Fruit fly (Drosophila melanogaster) whole organism, pupa: Measurements from ENCODE around the gene C3G.

Experiments
- CG10348 ChIP-seq: fragments of 200-800 bp; sonication (Bioruptor generic); IDR thresholded peaks from 2 replicates; pipeline ENCODE4 v1.3.6; 2022; ENCODE audit warnings: missing biosample characterization, missing genetic modification characterization
- CG12605 ChIP-seq: fragments of 200-800 bp; sonication (Bioruptor generic); IDR thresholded peaks from 2 replicates; pipeline ENCODE4 v1.3.6; 2022; ENCODE audit warnings: missing biosample characterization, missing genetic modification characterization
- CG13204 ChIP-seq: fragments of 200-800 bp; sonication (Bioruptor generic); optimal IDR thresholded peaks from 2 replicates; lab custom pipeline; 2018; ENCODE audit warnings: missing biosample characterization, mild to moderate bottlenecking, missing genetic modification characterization, moderate library complexity
- CG14655 ChIP-seq: fragments of 200-800 bp; sonication (Bioruptor generic); optimal IDR thresholded peaks from 3 replicates; lab custom pipeline; 2017; ENCODE audit warnings: mild to moderate bottlenecking, missing biosample characterization, missing genetic modification reagents, missing genetic modification characterization
- CG15710 ChIP-seq: fragments of 200-800 bp; sonication (Bioruptor generic); optimal IDR thresholded peaks from 2 replicates; lab custom pipeline; 2018; ENCODE audit warnings: missing biosample characterization, mild to moderate bottlenecking, missing genetic modification characterization, moderate library complexity
- CG17806 ChIP-seq: fragments of 200-800 bp; sonication (Bioruptor generic); optimal IDR thresholded peaks from 2 replicates; lab custom pipeline; 2018; ENCODE audit warnings: missing biosample characterization, mild to moderate bottlenecking, missing genetic modification characterization, moderate library complexity
- CG32121 ChIP-seq: fragments of 200-800 bp; sonication (Bioruptor generic); IDR thresholded peaks from 2 replicates; pipeline ENCODE4 v1.3.6; 2022; ENCODE audit warnings: missing biosample characterization, missing genetic modification characterization
- CG34367 ChIP-seq: fragments of 200-800 bp; sonication (Bioruptor generic); optimal IDR thresholded peaks from 2 replicates; lab custom pipeline; 2018; ENCODE audit warnings: missing biosample characterization, mild to moderate bottlenecking, missing genetic modification characterization
- CG4496 ChIP-seq: fragments of 200-800 bp; sonication (Bioruptor generic); IDR thresholded peaks from 3 replicates; pipeline ENCODE4 v1.3.6; 2022; ENCODE audit warnings: missing biosample characterization, missing genetic modification characterization
- CG8159 ChIP-seq: fragments of 200-800 bp; sonication (Bioruptor generic); optimal IDR thresholded peaks from 3 replicates; lab custom pipeline; 2018; ENCODE audit warnings: missing biosample characterization, mild to moderate bottlenecking, missing genetic modification characterization, moderate library complexity
- CG8301 ChIP-seq: fragments of 200-800 bp; sonication (Bioruptor generic); optimal IDR thresholded peaks from 2 replicates; lab custom pipeline; 2018; ENCODE audit warnings: missing biosample characterization, mild to moderate bottlenecking, missing genetic modification characterization
- CG9948 ChIP-seq: fragments of 200-800 bp; sonication (Bioruptor generic); optimal IDR thresholded peaks from 2 replicates; lab custom pipeline; 2018; ENCODE audit warnings: missing biosample characterization, mild to moderate bottlenecking, missing genetic modification characterization, moderate library complexity
- D1 ChIP-seq: fragments of 200-800 bp; sonication (Bioruptor generic); optimal IDR thresholded peaks from 2 replicates; lab custom pipeline; 2018; ENCODE audit warnings: missing biosample characterization, mild to moderate bottlenecking, missing genetic modification characterization, moderate library complexity
- EcR ChIP-seq: fragments of 200-800 bp; sonication (Bioruptor generic); optimal IDR thresholded peaks from 3 replicates; lab custom pipeline; 2019; ENCODE audit warnings: missing biosample characterization, missing genetic modification characterization, mild to moderate bottlenecking, moderate library complexity, missing genetic modification reagents
- Ets98B ChIP-seq: fragments of 200-800 bp; sonication (Bioruptor generic); IDR thresholded peaks from 2 replicates; pipeline ENCODE4 v1.3.6; 2022; ENCODE audit warnings: missing biosample characterization, missing genetic modification characterization
- Pif1A ChIP-seq: fragments of 200-800 bp; sonication (Bioruptor generic); optimal IDR thresholded peaks from 3 replicates; lab custom pipeline; 2016; ENCODE audit warnings: missing biosample characterization, missing genetic modification characterization
- Pif1B ChIP-seq: fragments of 200-800 bp; sonication (Bioruptor generic); optimal IDR thresholded peaks from 3 replicates; lab custom pipeline; 2016; ENCODE audit warnings: missing biosample characterization, missing genetic modification characterization
- Snoo ChIP-seq: fragments of 200-800 bp; sonication (Bioruptor generic); optimal IDR thresholded peaks from 3 replicates; lab custom pipeline; 2017; ENCODE audit warnings: missing biosample characterization, mild to moderate bottlenecking, missing genetic modification characterization, inconsistent platforms
- fd96Ca ChIP-seq: fragments of 200-800 bp; sonication (Bioruptor generic); IDR thresholded peaks from 3 replicates; pipeline ENCODE4 v1.3.6; 2022; ENCODE audit warnings: missing biosample characterization, missing genetic modification characterization
- gl ChIP-seq: fragments of 200-800 bp; sonication (Bioruptor generic); optimal IDR thresholded peaks from 2 replicates; lab custom pipeline; 2018; ENCODE audit warnings: missing biosample characterization, mild to moderate bottlenecking, missing genetic modification characterization
- rn ChIP-seq: fragments of 200-800 bp; sonication (Bioruptor generic); IDR thresholded peaks from 2 replicates; pipeline ENCODE4 v1.3.6; 2022; ENCODE audit warnings: missing biosample characterization, missing genetic modification characterization

Gene C3G

dm6 chrX:6751964-6752363, 51.4 kb downstream of the C3G start:
- TF ChIP-seq Snoo (tag; lab: Kevin White, UChicago) = no peak
- TF ChIP-seq CG17806 (tag; lab: Kevin White, UChicago) = no peak
- no peak for TF ChIP-seq Ets98B
- no peak for TF ChIP-seq EcR (GFP tag; lab: Kevin White, UChicago)
- no peak for TF ChIP-seq CG9948 (tag; lab: Kevin White, UChicago)
- TF ChIP-seq gl (tag; lab: Kevin White, UChicago) = no peak
- TF ChIP-seq CG10348 (GFP tag; lab: Robert Waterston, UW) = no peak
- no peak for TF ChIP-seq CG14655 (GFP tag; lab: Kevin White, UChicago)
- TF ChIP-seq CG34367 = no peak
- TF ChIP-seq Pif1A (GFP tag; lab: Kevin White, UChicago) = no peak
- TF ChIP-seq CG13204 = no peak
- no peak for TF ChIP-seq D1 (tag; lab: Kevin White, UChicago)
- no peak for TF ChIP-seq Pif1B
- TF ChIP-seq CG15710 (tag; lab: Kevin White, UChicago) = no peak

- TF ChIP-seq EcR (GFP tag; lab: Kevin White, UChicago) = no peak
- TF ChIP-seq gl (tag; lab: Kevin White, UChicago) = no peak
- no peak for TF ChIP-seq CG14655 (GFP tag; lab: Kevin White, UChicago)
Observed at dm6 chrX:6747244-6747643, 56.1 kb downstream of the C3G start, which contains the start of gene CG14439. CG14439 (plus strand) TSS chrX:6747544.

dm6 chrX:6746221-6746620, 57.2 kb downstream of the C3G start:
- TF ChIP-seq Pif1A (GFP tag; lab: Kevin White, UChicago) = no peak
- TF ChIP-seq CG12605 (GFP tag; lab: Robert Waterston, UW) = no peak
- TF ChIP-seq gl (tag; lab: Kevin White, UChicago) = peak; percentile 11
- TF ChIP-seq CG34367 = peak; percentile 31
- no peak for TF ChIP-seq D1 (tag; lab: Kevin White, UChicago)
- no peak for TF ChIP-seq CG32121 (GFP tag; lab: Robert Waterston, UW)
- TF ChIP-seq Ets98B = no peak
- no peak for TF ChIP-seq CG4496
- TF ChIP-seq CG9948 (tag; lab: Kevin White, UChicago) = peak; percentile 36
- TF ChIP-seq CG8301 (tag; lab: Kevin White, UChicago) = peak; percentile 1
- peak; percentile 3 for TF ChIP-seq CG14655 (GFP tag; lab: Kevin White, UChicago)
- TF ChIP-seq CG10348 (GFP tag; lab: Robert Waterston, UW) = no peak
- peak; percentile 51 for TF ChIP-seq CG15710 (tag; lab: Kevin White, UChicago)
- no peak for TF ChIP-seq fd96Ca
- TF ChIP-seq EcR (GFP tag; lab: Kevin White, UChicago) = no peak
- no peak for TF ChIP-seq Snoo (tag; lab: Kevin White, UChicago)
- peak; percentile 46 for TF ChIP-seq CG8159
- TF ChIP-seq rn (GFP tag; lab: Robert Waterston, UW) = no peak
- no peak for TF ChIP-seq Pif1B
- TF ChIP-seq CG17806 (tag; lab: Kevin White, UChicago) = peak; percentile 37
- no peak for TF ChIP-seq CG13204

- TF ChIP-seq Ets98B (peak; percentile 70), CG17806 (tag; lab: Kevin White, UChicago) (peak; percentile 67), CG4496 (peak; percentile 79), Pif1B (peak; percentile 59), EcR (GFP tag; lab: Kevin White, UChicago) (no peak), gl (tag; lab: Kevin White, UChicago) (no peak), CG13204 (no peak), CG12605 (GFP tag; lab: Robert Waterston, UW) (peak; percentile 24; the same call in 1 of the 2 replicates), CG32121 (GFP tag; lab: Robert Waterston, UW) (peak; percentile 17; the same call in 1 of the 2 replicates), CG9948 (tag; lab: Kevin White, UChicago) (peak; percentile 73), CG15710 (tag; lab: Kevin White, UChicago) (peak; percentile 46), CG34367 (peak; percentile 62), Snoo (tag; lab: Kevin White, UChicago) (no peak), rn (GFP tag; lab: Robert Waterston, UW) (peak; percentile 41; the same call in 1 of the 2 replicates), D1 (tag; lab: Kevin White, UChicago) (no peak), CG8301 (tag; lab: Kevin White, UChicago) (peak; percentile 70), Pif1A (GFP tag; lab: Kevin White, UChicago) (peak; percentile 47), CG8159 (peak; percentile 49), fd96Ca (peak; percentile 70), CG14655 (GFP tag; lab: Kevin White, UChicago) (peak; percentile 78)
Observed at dm6 chrX:6745547-6745946, 57.8 kb downstream of the C3G start.

dm6 chrX:6744088-6744487, 59.3 kb downstream of the C3G start, which contains the start of gene RpL17:
RpL17 (minus strand) TSS chrX:6744238.
- TF ChIP-seq CG8159 = peak; percentile 38
- TF ChIP-seq Pif1B = peak; percentile 72
- no peak for TF ChIP-seq rn (GFP tag; lab: Robert Waterston, UW)
- TF ChIP-seq CG14655 (GFP tag; lab: Kevin White, UChicago) = peak; percentile 40
- TF ChIP-seq CG17806 (tag; lab: Kevin White, UChicago) = peak; percentile 10
- peak; percentile 69; the same call in 1 of the 2 replicates for TF ChIP-seq Ets98B
- TF ChIP-seq EcR (GFP tag; lab: Kevin White, UChicago) = no peak
- TF ChIP-seq gl (tag; lab: Kevin White, UChicago) = peak; percentile 40
- peak; percentile 87 for TF ChIP-seq Snoo (tag; lab: Kevin White, UChicago)
- TF ChIP-seq CG15710 (tag; lab: Kevin White, UChicago) = peak; percentile 42
- peak; percentile 70 for TF ChIP-seq CG13204
- peak; percentile 91 for TF ChIP-seq CG4496
- TF ChIP-seq Pif1A (GFP tag; lab: Kevin White, UChicago) = peak; percentile 68
- peak; percentile 61; the same call in 1 of the 2 replicates for TF ChIP-seq CG32121 (GFP tag; lab: Robert Waterston, UW)
- TF ChIP-seq D1 (tag; lab: Kevin White, UChicago) = no peak
- TF ChIP-seq CG9948 (tag; lab: Kevin White, UChicago) = peak; percentile 11
- peak; percentile 71 for TF ChIP-seq fd96Ca
- TF ChIP-seq CG8301 (tag; lab: Kevin White, UChicago) = peak; percentile 13
- TF ChIP-seq CG12605 (GFP tag; lab: Robert Waterston, UW) = peak; percentile 64; the same call in 1 of the 2 replicates
- peak; percentile 66 for TF ChIP-seq CG34367
- TF ChIP-seq CG10348 (GFP tag; lab: Robert Waterston, UW) = no peak
